Worm (Caenorhabditis elegans) whole organism, early embryonic: Measurements from ENCODE around the gene srj-23.

Experiments used
- B0310.2 ChIP-seq: sonication (generic microtip); optimal IDR thresholded peaks from 2 replicates; lab custom pipeline; 2016; ENCODE audit warnings: mild to moderate bottlenecking, missing genetic modification characterization, missing compliant biosample characterization
- F13C5.2 ChIP-seq: sonication (generic microtip); optimal IDR thresholded peaks from 2 replicates; lab custom pipeline; 2017; ENCODE audit warnings: mild to moderate bottlenecking, missing genetic modification characterization, inconsistent platforms, missing compliant biosample characterization
- aly-1 ChIP-seq: sonication (generic microtip); optimal IDR thresholded peaks from 2 replicates; lab custom pipeline; 2016; ENCODE audit warnings: missing genetic modification characterization, missing compliant biosample characterization
- ama-1 ChIP-seq: fragments of 150-350 bp; optimal IDR thresholded peaks from 2 replicates; lab custom pipeline; 2014
- ceh-36 ChIP-seq: sonication (generic microtip); optimal IDR thresholded peaks from 2 replicates; lab custom pipeline; 2016; ENCODE audit warnings: missing genetic modification characterization, inconsistent platforms, missing compliant biosample characterization
- ets-7 ChIP-seq: sonication (generic microtip); optimal IDR thresholded peaks from 2 replicates; lab custom pipeline; 2016; ENCODE audit warnings: missing genotype, missing genetic modification characterization, missing compliant biosample characterization
- hmbx-1 ChIP-seq: sonication (generic microtip); optimal IDR thresholded peaks from 2 replicates; lab custom pipeline; 2016; ENCODE audit warnings: mild to moderate bottlenecking, missing genetic modification characterization, missing compliant biosample characterization
- hmg-4 ChIP-seq: fragments of 200-800 bp; sonication (Bioruptor generic); optimal IDR thresholded peaks from 2 replicates; lab custom pipeline; 2018; ENCODE audit warnings: mild to moderate bottlenecking, missing genetic modification characterization, missing compliant biosample characterization
- sea-1 ChIP-seq: fragments of 200-800 bp; sonication (Bioruptor generic); conservative IDR thresholded peaks from 2 replicates; pipeline ENCODE4 v1.3.6; 2022; ENCODE audit warnings: missing genetic modification characterization, missing compliant biosample characterization

- TF ChIP-seq ceh-36 (tag; lab: Kevin White, UChicago) (no peak), ama-1 (lab: Kevin White, UChicago) (no peak), F13C5.2 (no peak), hmg-4 (GFP tag; lab: Kevin White, UChicago) (no peak), aly-1 (tag; lab: Kevin White, UChicago) (no peak), hmbx-1 (tag; lab: Kevin White, UChicago) (no peak), ets-7 (tag; lab: Kevin White, UChicago) (no peak), sea-1 (GFP tag; lab: Robert Waterston, UW) (no peak), B0310.2 (tag; lab: Kevin White, UChicago) (no peak)
Measured at ce11 chrV:1432500-1433418, 18.7 kb upstream of the srj-23 start.
